Fruit fly (Drosophila melanogaster) whole organism, prepupa: ENCODE data around the gene ND-15.

ENCODE experiments used
- Blimp-1 ChIP-seq: fragments of 200-800 bp; sonication (Bioruptor generic); optimal IDR thresholded peaks from 3 replicates; lab custom pipeline; 2017; ENCODE audit warnings: missing biosample characterization, missing genetic modification characterization, mild to moderate bottlenecking, moderate library complexity, missing genetic modification reagents
- CG10669 ChIP-seq: fragments of 200-800 bp; sonication (Bioruptor generic); optimal IDR thresholded peaks from 3 replicates; lab custom pipeline; 2018; ENCODE audit warnings: missing biosample characterization, mild to moderate bottlenecking, missing genetic modification characterization, moderate library complexity
- CG1621 ChIP-seq: fragments of 200-800 bp; sonication (Bioruptor generic); optimal IDR thresholded peaks from 3 replicates; lab custom pipeline; 2018; ENCODE audit warnings: missing biosample characterization, mild to moderate bottlenecking, missing genetic modification characterization
- CG16779 ChIP-seq: fragments of 200-800 bp; sonication (Bioruptor generic); optimal IDR thresholded peaks from 3 replicates; lab custom pipeline; 2017; ENCODE audit warnings: missing biosample characterization, mild to moderate bottlenecking, missing genetic modification characterization
- CG3032 ChIP-seq: fragments of 200-800 bp; optimal IDR thresholded peaks from 2 replicates; lab custom pipeline; 2019; ENCODE audit warnings: missing biosample characterization, mild to moderate bottlenecking, missing genetic modification characterization, moderate library complexity
- CG32006 ChIP-seq: fragments of 200-800 bp; sonication (Bioruptor generic); optimal IDR thresholded peaks from 3 replicates; lab custom pipeline; 2017; ENCODE audit warnings: missing biosample characterization, mild to moderate bottlenecking, missing genetic modification characterization
- CG4318 ChIP-seq: fragments of 200-800 bp; sonication (Bioruptor generic); optimal IDR thresholded peaks from 3 replicates; lab custom pipeline; 2017; ENCODE audit warnings: missing biosample characterization, mild to moderate bottlenecking, missing genetic modification characterization
- CG6163 ChIP-seq: fragments of 200-800 bp; sonication (Bioruptor generic); IDR thresholded peaks from 3 replicates; pipeline ENCODE4 v1.3.6; 2022; ENCODE audit warnings: missing biosample characterization, missing genetic modification characterization
- CG6276 ChIP-seq: fragments of 200-800 bp; sonication (Bioruptor generic); optimal IDR thresholded peaks from 2 replicates; lab custom pipeline; 2017; ENCODE audit warnings: missing biosample characterization, mild to moderate bottlenecking, missing genetic modification characterization
- CG6808 ChIP-seq: fragments of 200-800 bp; sonication (Bioruptor generic); optimal IDR thresholded peaks from 3 replicates; lab custom pipeline; 2017; ENCODE audit warnings: missing biosample characterization, missing genetic modification characterization, mild to moderate bottlenecking, moderate library complexity, missing genetic modification reagents
- CG6854 ChIP-seq: fragments of 200-800 bp; sonication (Bioruptor generic); optimal IDR thresholded peaks from 2 replicates; lab custom pipeline; 2017; ENCODE audit warnings: missing biosample characterization, mild to moderate bottlenecking, missing genetic modification characterization
- CG7368 ChIP-seq: fragments of 200-800 bp; sonication (Bioruptor generic); optimal IDR thresholded peaks from 3 replicates; lab custom pipeline; 2016; ENCODE audit warnings: missing biosample characterization, missing genetic modification characterization
- CG8319 ChIP-seq: fragments of 200-800 bp; sonication (Bioruptor generic); optimal IDR thresholded peaks from 3 replicates; lab custom pipeline; 2016; ENCODE audit warnings: missing biosample characterization, missing genetic modification characterization
- CG9139 ChIP-seq: fragments of 200-800 bp; sonication (Bioruptor generic); optimal IDR thresholded peaks from 3 replicates; lab custom pipeline; 2017; ENCODE audit warnings: missing biosample characterization, mild to moderate bottlenecking, missing genetic modification characterization
- Eip75B ChIP-seq: fragments of 200-800 bp; sonication (Bioruptor generic); optimal IDR thresholded peaks from 3 replicates; lab custom pipeline; 2016; ENCODE audit warnings: missing biosample characterization, missing genetic modification characterization
- Eip93F ChIP-seq: fragments of 200-800 bp; sonication (Bioruptor generic); optimal IDR thresholded peaks from 2 replicates; lab custom pipeline; 2016; ENCODE audit warnings: missing biosample characterization, mild to moderate bottlenecking, missing genetic modification characterization
- Ets21C ChIP-seq: fragments of 200-800 bp; sonication (Bioruptor generic); optimal IDR thresholded peaks from 3 replicates; lab custom pipeline; 2016; ENCODE audit warnings: missing biosample characterization, missing genetic modification characterization
- Ets96B ChIP-seq: fragments of 200-800 bp; optimal IDR thresholded peaks from 2 replicates; lab custom pipeline; 2019; ENCODE audit warnings: missing biosample characterization, mild to moderate bottlenecking, missing genetic modification characterization, moderate library complexity
- Gug ChIP-seq: fragments of 200-800 bp; sonication (Bioruptor generic); IDR thresholded peaks from 2 replicates; pipeline ENCODE4 v1.3.6; 2022; ENCODE audit warnings: missing biosample characterization, missing genetic modification characterization
- Hr39 ChIP-seq: fragments of 200-800 bp; sonication (Bioruptor generic); optimal IDR thresholded peaks from 2 replicates; lab custom pipeline; 2016; ENCODE audit warnings: missing biosample characterization, missing genetic modification characterization
- Lpt ChIP-seq: fragments of 200-800 bp; sonication (Bioruptor generic); optimal IDR thresholded peaks from 3 replicates; lab custom pipeline; 2016; ENCODE audit warnings: missing biosample characterization, missing genetic modification characterization
- Met ChIP-seq: fragments of 200-800 bp; sonication (Bioruptor generic); optimal IDR thresholded peaks from 3 replicates; lab custom pipeline; 2016; ENCODE audit warnings: missing biosample characterization, missing genetic modification characterization
- Smox ChIP-seq: fragments of 200-800 bp; sonication (Bioruptor generic); optimal IDR thresholded peaks from 3 replicates; lab custom pipeline; 2016; ENCODE audit warnings: missing biosample characterization, missing genetic modification characterization
- Sox102F ChIP-seq: fragments of 200-800 bp; sonication (Bioruptor generic); optimal IDR thresholded peaks from 2 replicates; lab custom pipeline; 2016; ENCODE audit warnings: missing biosample characterization, mild to moderate bottlenecking, missing genetic modification characterization
- Sox14 ChIP-seq: fragments of 200-800 bp; sonication (Bioruptor generic); optimal IDR thresholded peaks from 3 replicates; lab custom pipeline; 2016; ENCODE audit warnings: missing biosample characterization, missing genetic modification characterization
- Sox15 ChIP-seq: fragments of 200-800 bp; sonication (Bioruptor generic); optimal IDR thresholded peaks from 3 replicates; lab custom pipeline; 2016; ENCODE audit warnings: missing biosample characterization, missing genetic modification characterization
- achi ChIP-seq: fragments of 200-800 bp; sonication (Bioruptor generic); optimal IDR thresholded peaks from 3 replicates; lab custom pipeline; 2016; ENCODE audit warnings: missing biosample characterization, missing genetic modification characterization
- acj6 ChIP-seq: fragments of 200-800 bp; sonication (Bioruptor generic); optimal IDR thresholded peaks from 3 replicates; lab custom pipeline; 2016; ENCODE audit warnings: missing biosample characterization, missing genetic modification characterization
- cyc ChIP-seq: fragments of 200-800 bp; sonication (Bioruptor generic); optimal IDR thresholded peaks from 3 replicates; lab custom pipeline; 2016; ENCODE audit warnings: missing biosample characterization, missing genetic modification characterization
- dac ChIP-seq: fragments of 200-800 bp; sonication (Bioruptor generic); optimal IDR thresholded peaks from 2 replicates; lab custom pipeline; 2017; ENCODE audit warnings: missing biosample characterization, mild to moderate bottlenecking, missing genetic modification characterization
- dsx ChIP-seq: fragments of 200-800 bp; optimal IDR thresholded peaks from 3 replicates; lab custom pipeline; 2019; ENCODE audit warnings: missing biosample characterization, mild to moderate bottlenecking, missing genetic modification characterization, moderate library complexity; ENCODE audit not compliant: poor library complexity, severe bottlenecking
- eg ChIP-seq: fragments of 200-800 bp; sonication (Bioruptor generic); IDR thresholded peaks from 3 replicates; pipeline ENCODE4 v1.3.6; 2022; ENCODE audit warnings: missing biosample characterization, missing genetic modification characterization
- fd85E ChIP-seq: fragments of 200-800 bp; sonication (Bioruptor generic); optimal IDR thresholded peaks from 3 replicates; lab custom pipeline; 2016; ENCODE audit warnings: missing biosample characterization, missing genetic modification characterization
- fkh ChIP-seq: fragments of 200-800 bp; sonication (Bioruptor generic); optimal IDR thresholded peaks from 3 replicates; lab custom pipeline; 2017; ENCODE audit warnings: missing biosample characterization, mild to moderate bottlenecking, missing genetic modification characterization, moderate library complexity
- lz ChIP-seq: fragments of 200-800 bp; sonication (Bioruptor generic); optimal IDR thresholded peaks from 3 replicates; lab custom pipeline; 2016; ENCODE audit warnings: missing biosample characterization, missing genetic modification characterization
- net ChIP-seq: fragments of 200-800 bp; sonication (Bioruptor generic); optimal IDR thresholded peaks from 3 replicates; lab custom pipeline; 2016; ENCODE audit warnings: missing biosample characterization, missing genetic modification characterization
- pdm3 ChIP-seq: fragments of 200-800 bp; sonication (Bioruptor generic); optimal IDR thresholded peaks from 3 replicates; lab custom pipeline; 2016; ENCODE audit warnings: missing biosample characterization, missing genetic modification characterization
- salr ChIP-seq, 2 experiments: fragments of 200-800 bp; sonication (Bioruptor generic); optimal IDR thresholded peaks; 3 replicates each; lab custom pipeline; 2016 to 2018; ENCODE audit warnings: missing biosample characterization in 2 of 2, missing genetic modification characterization in 2 of 2, mild to moderate bottlenecking in 1 of 2
- spab ChIP-seq: fragments of 200-800 bp; sonication (Bioruptor generic); optimal IDR thresholded peaks from 2 replicates; lab custom pipeline; 2017; ENCODE audit warnings: missing biosample characterization, mild to moderate bottlenecking, missing genetic modification characterization, missing genetic modification reagents
- ss ChIP-seq, 2 experiments: fragments of 200-800 bp; sonication (Bioruptor generic); optimal IDR thresholded peaks; 2 replicates in 1 of 2; 3 replicates in 1 of 2; lab custom pipeline; 2017 to 2018; ENCODE audit warnings: mild to moderate bottlenecking in 2 of 2, missing biosample characterization in 2 of 2, missing genetic modification characterization in 2 of 2, moderate library complexity in 1 of 2
- svp ChIP-seq: fragments of 200-800 bp; sonication (Bioruptor generic); peaks from one replicate; lab custom pipeline; 2016; ENCODE audit warnings: missing biosample characterization, missing genetic modification characterization
- topi ChIP-seq: fragments of 200-800 bp; sonication (Bioruptor generic); optimal IDR thresholded peaks from 3 replicates; lab custom pipeline; 2016; ENCODE audit warnings: missing biosample characterization, missing genetic modification characterization
- vri ChIP-seq: fragments of 200-800 bp; sonication (Bioruptor generic); optimal IDR thresholded peaks from 3 replicates; lab custom pipeline; 2016; ENCODE audit warnings: missing biosample characterization, mild to moderate bottlenecking, missing genetic modification characterization

Gene ND-15

DNA sequence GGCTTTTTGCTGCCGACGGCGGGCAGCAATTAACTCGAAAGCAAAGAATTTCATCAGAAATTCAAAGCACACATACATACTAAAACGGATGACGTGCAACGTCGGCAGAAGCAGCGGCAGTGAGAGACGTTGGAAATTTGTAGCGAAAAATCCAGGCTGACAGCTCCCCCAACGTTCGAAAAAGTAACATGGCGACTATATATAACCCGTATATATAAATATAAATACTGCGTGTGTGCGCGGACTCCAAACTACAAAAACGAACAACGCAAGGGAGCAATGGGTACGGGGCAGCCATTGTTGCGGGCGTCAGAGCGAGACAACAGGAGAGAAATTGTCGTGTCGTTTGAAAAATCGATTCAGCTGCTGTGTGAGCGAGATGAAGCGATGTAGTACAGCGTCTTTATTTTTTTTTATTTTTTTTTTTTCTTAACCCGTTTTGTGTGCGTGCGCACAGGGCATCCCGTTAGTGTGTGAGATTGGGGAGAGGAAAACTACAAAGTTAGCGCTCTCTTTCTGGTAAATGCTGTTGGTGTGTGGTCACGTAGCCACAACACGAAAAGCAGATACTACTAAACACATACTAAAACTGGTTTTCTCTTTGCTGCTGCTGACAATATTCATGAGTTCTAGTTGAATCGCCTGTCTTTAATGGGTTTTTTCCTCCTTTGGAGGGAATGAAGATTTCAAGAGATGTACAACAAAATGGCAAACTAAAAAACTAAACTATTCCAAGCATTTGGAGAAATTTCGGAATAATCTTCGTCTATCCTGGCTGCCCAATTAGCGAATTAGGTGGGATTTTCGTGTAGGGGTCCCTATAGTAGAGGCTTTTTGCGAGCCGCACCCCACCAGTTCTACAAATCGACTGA, 46.3 kb downstream of the ND-15 start (continued):
- TF ChIP-seq Lpt (GFP tag; lab: Kevin White, UChicago) = peak; percentile 97
- TF ChIP-seq CG6163 (GFP tag; lab: Robert Waterston, UW) = no peak
- peak; percentile 92 for TF ChIP-seq dac (GFP tag; lab: Kevin White, UChicago)
- TF ChIP-seq Eip93F (GFP tag; lab: Kevin White, UChicago) = peak; percentile 92
- no peak for TF ChIP-seq cyc
- TF ChIP-seq ss (GFP tag; optimal IDR thresholded peaks at IDR 0.05; lab: Kevin White, UChicago) = peak; percentile 94 to 97
- peak; percentile 80 for TF ChIP-seq CG1621 (tag; lab: Kevin White, UChicago)
- TF ChIP-seq CG16779 (tag; lab: Kevin White, UChicago) = peak; percentile 95
- peak; percentile 58 for TF ChIP-seq CG8319 (GFP tag; lab: Kevin White, UChicago)
- no peak for TF ChIP-seq Gug (GFP tag; lab: Robert Waterston, UW)
- peak; percentile 86 for TF ChIP-seq pdm3 (GFP tag; lab: Kevin White, UChicago)
- peak; percentile 85 for TF ChIP-seq CG9139
- TF ChIP-seq salr (GFP tag; optimal IDR thresholded peaks at IDR 0.05; lab: Kevin White, UChicago) = peak; percentile 73 to 86
- no peak for TF ChIP-seq Blimp-1 (GFP tag; lab: Kevin White, UChicago)
- TF ChIP-seq fkh (GFP tag; lab: Kevin White, UChicago) = peak; percentile 92
- peak; percentile 58 for TF ChIP-seq CG4318 (GFP tag; lab: Kevin White, UChicago)
- peak; percentile 87 for TF ChIP-seq CG32006 (GFP tag; lab: Kevin White, UChicago)
- TF ChIP-seq CG6854 (GFP tag; lab: Kevin White, UChicago) = peak; percentile 23
- TF ChIP-seq spab (GFP tag; lab: Kevin White, UChicago) = peak; percentile 78
- peak; percentile 67 for TF ChIP-seq Met
- TF ChIP-seq acj6 (GFP tag; lab: Kevin White, UChicago) = peak; percentile 29
- peak; percentile 77 for TF ChIP-seq Sox14 (GFP tag; lab: Kevin White, UChicago)
- TF ChIP-seq Hr39 (GFP tag; lab: Kevin White, UChicago) = no peak
- TF ChIP-seq CG6276 = peak; percentile 80
- TF ChIP-seq lz (GFP tag; lab: Kevin White, UChicago) = peak; percentile 17
- peak; percentile 87 for TF ChIP-seq fd85E (GFP tag; lab: Kevin White, UChicago)

DNA sequence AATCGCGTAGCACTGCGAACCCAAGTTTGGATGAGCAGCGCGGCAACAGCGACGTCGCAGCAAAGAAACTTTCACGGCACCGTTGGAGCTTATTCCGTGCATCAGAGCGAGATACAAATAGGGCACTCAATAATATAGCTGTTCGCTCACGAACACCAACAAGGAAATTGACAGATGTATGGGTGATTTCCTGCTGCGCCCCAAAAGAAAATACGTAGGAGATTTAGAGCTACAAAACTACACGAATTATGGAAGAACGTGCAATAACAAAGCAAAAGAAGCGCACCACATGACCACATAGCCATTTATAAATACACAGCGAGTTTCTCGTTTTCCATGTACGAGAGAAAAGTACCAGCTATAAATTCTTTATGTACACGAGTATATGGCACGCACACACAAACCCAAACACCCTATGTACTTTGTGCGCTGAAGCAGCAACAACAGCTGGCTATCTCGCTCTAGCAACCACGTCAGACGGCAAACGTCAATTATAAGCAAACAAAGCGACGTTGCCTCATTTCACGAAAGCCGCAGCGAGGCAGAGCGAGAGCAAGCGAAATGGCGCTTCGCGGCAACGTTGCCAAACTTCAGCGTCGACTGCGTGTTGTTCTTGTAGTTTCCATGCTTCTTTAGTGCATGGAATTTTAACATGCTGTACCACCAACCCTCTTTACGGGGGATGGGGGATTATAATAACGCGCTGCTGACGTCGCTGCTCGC, 47.1 kb downstream of the ND-15 start:
- peak; percentile 41 for TF ChIP-seq CG6808
- TF ChIP-seq fd85E (GFP tag; lab: Kevin White, UChicago) = peak; percentile 65
- no peak for TF ChIP-seq spab (GFP tag; lab: Kevin White, UChicago)
- TF ChIP-seq Sox102F (GFP tag; lab: Kevin White, UChicago) = peak; percentile 34
- peak; percentile 5 for TF ChIP-seq CG32006 (GFP tag; lab: Kevin White, UChicago)
- TF ChIP-seq CG10669 (GFP tag; lab: Kevin White, UChicago) = peak; percentile 21
- no peak for TF ChIP-seq CG7368 (GFP tag; lab: Kevin White, UChicago)
- TF ChIP-seq CG3032 (tag; lab: Kevin White, UChicago) = no peak
- TF ChIP-seq CG1621 (tag; lab: Kevin White, UChicago) = peak; percentile 49
- TF ChIP-seq salr (GFP tag; optimal IDR thresholded peaks at IDR 0.05; lab: Kevin White, UChicago) = peak; percentile 20 to 21
- peak; percentile 11 for TF ChIP-seq Blimp-1 (GFP tag; lab: Kevin White, UChicago)
- no peak for TF ChIP-seq acj6 (GFP tag; lab: Kevin White, UChicago)
- peak; percentile 13 for TF ChIP-seq achi (GFP tag; lab: Kevin White, UChicago)
- peak; percentile 20 for TF ChIP-seq pdm3 (GFP tag; lab: Kevin White, UChicago)
- peak; percentile 64 for TF ChIP-seq CG6276
- TF ChIP-seq Smox (GFP tag; lab: Kevin White, UChicago) = peak; percentile 29
- no peak for TF ChIP-seq CG8319 (GFP tag; lab: Kevin White, UChicago)
- TF ChIP-seq Eip75B (GFP tag; lab: Kevin White, UChicago) = peak; percentile 28
- peak; percentile 99 for TF ChIP-seq fkh (GFP tag; lab: Kevin White, UChicago)
- peak; percentile 12 for TF ChIP-seq topi (GFP tag; lab: Kevin White, UChicago)
- peak; percentile 3 for TF ChIP-seq Ets96B
- peak; percentile 82 for TF ChIP-seq svp (GFP tag; lab: Kevin White, UChicago)
- no peak for TF ChIP-seq eg (GFP tag; lab: Robert Waterston, UW)
- TF ChIP-seq ss (GFP tag; optimal IDR thresholded peaks at IDR 0.05; lab: Kevin White, UChicago) = peak; percentile 51 to 80
- TF ChIP-seq dsx (GFP tag; lab: Kevin White, UChicago) = peak; percentile 58
- no peak for TF ChIP-seq Lpt (GFP tag; lab: Kevin White, UChicago)
- no peak for TF ChIP-seq cyc
- peak; percentile 62 for TF ChIP-seq CG6854 (GFP tag; lab: Kevin White, UChicago)
- TF ChIP-seq Sox14 (GFP tag; lab: Kevin White, UChicago) = peak; percentile 35
- peak; percentile 74 for TF ChIP-seq vri
- TF ChIP-seq Ets21C (GFP tag; lab: Kevin White, UChicago) = peak; percentile 37
- TF ChIP-seq Sox15 = no peak
- TF ChIP-seq CG16779 (tag; lab: Kevin White, UChicago) = peak; percentile 46
- TF ChIP-seq net (GFP tag; lab: Kevin White, UChicago) = peak; percentile 52
